Fruit fly (Drosophila melanogaster) Kc167 (cell line): ENCODE data around the gene CdGAPr.

Source experiments
- Myc ChIP-seq: fragments of >200 bp; optimal IDR thresholded peaks from 2 replicates; lab custom pipeline; 2017; ENCODE audit warnings: missing external identifiers
- Sin3A ChIP-seq: fragments of >200 bp; optimal IDR thresholded peaks from 2 replicates; lab custom pipeline; 2018; ENCODE audit warnings: missing external identifiers
- h ChIP-seq: fragments of >200 bp; optimal IDR thresholded peaks from 3 replicates; lab custom pipeline; 2018; ENCODE audit warnings: missing external identifiers
- insv ChIP-seq: fragments of >200 bp; optimal IDR thresholded peaks from 3 replicates; lab custom pipeline; 2018; ENCODE audit warnings: missing external identifiers
- psq ChIP-seq: fragments of >200 bp; optimal IDR thresholded peaks from 2 replicates; lab custom pipeline; 2017; ENCODE audit warnings: missing external identifiers
- ttk ChIP-seq: sonication (Bioruptor generic); optimal IDR thresholded peaks from 2 replicates; lab custom pipeline; 2017; ENCODE audit warnings: missing external identifiers

DNA sequence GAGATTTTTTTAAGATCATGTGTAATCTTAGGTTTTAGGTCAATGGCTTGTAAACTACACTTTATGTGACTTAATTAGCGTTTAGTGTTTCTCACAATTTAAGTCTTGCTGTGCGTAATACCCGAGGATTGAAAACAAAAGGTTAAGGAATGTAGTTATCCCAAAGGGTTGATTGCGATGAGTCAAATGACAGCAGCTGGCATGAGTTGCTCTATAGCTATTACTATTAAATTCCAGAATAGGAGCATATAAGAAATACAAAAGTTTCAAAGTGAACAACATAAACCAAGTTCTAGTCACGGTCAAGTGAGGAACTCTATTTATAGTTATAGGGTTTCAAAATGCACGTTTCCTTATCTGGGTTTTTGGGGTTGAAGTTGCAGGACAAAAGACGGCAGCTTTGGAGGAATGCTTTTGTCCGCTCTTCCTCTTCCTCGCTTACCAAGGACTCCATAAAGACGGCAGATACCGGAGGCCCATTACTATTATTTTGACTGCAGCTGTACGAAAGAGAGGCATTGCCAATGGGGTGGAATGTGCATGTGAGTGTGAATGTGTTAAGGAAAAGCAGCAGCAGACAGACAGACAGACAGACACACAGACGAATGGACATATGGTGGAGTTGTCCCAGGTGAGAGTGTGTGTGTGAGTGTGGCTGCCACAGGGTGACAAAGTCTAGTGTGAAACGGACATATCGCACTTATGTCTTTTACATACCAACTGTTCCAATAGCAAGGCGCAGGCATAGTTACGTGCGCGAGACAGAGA, 945 bp downstream of the CdGAPr start:
- no peak for TF ChIP-seq Sin3A
- TF ChIP-seq psq (lab: Kevin White, UChicago), result no peak
- no peak for TF ChIP-seq h (lab: Kevin White, UChicago)
- no peak for TF ChIP-seq ttk (lab: Kevin White, UChicago)
- no peak for TF ChIP-seq insv (lab: Kevin White, UChicago)
- no peak for TF ChIP-seq Myc (lab: Kevin White, UChicago)
